Worm (Caenorhabditis elegans) whole organism, L3 larva: ENCODE data around the gene arrd-19.

Experiments used
- skn-1 ChIP-seq: fragments of 150-350 bp; optimal IDR thresholded peaks from 2 replicates; lab custom pipeline; 2014; ENCODE audit warnings: missing biosample characterization, missing genetic modification characterization
- unc-39 ChIP-seq: sonication (generic microtip); optimal IDR thresholded peaks from 4 replicates; lab custom pipeline; 2017; ENCODE audit warnings: missing biosample characterization, missing genetic modification characterization

ce11 chrV:3301898-3302297 lies 13.4 kb downstream of the arrd-19 start, which contains the start of gene srbc-1:
- TF ChIP-seq skn-1 (tag; lab: Kevin White, UChicago): no peak
- no peak for TF ChIP-seq unc-39 (tag; lab: Kevin White, UChicago)
